Fruit fly (Drosophila melanogaster) whole organism, embryonic: ENCODE results near the gene Muc68E.

ENCODE experiments used
- Awh ChIP-seq: fragments of 200-800 bp; sonication (Bioruptor generic); IDR thresholded peaks from 2 replicates; pipeline ENCODE4, ENCODE4 v1.3.6; 2022; ENCODE audit warnings: missing biosample characterization, missing genetic modification characterization
- Bdp1 ChIP-seq: fragments of 200-800 bp; sonication (Bioruptor generic); optimal IDR thresholded peaks from 3 replicates; lab custom pipeline; 2016; ENCODE audit warnings: missing biosample characterization, missing genetic modification characterization
- CG1233 ChIP-seq: fragments of 200-800 bp; sonication (Bioruptor generic); optimal IDR thresholded peaks from 4 replicates; lab custom pipeline; 2018; ENCODE audit warnings: missing biosample characterization, mild to moderate bottlenecking, missing genetic modification characterization
- CG13424 ChIP-seq: fragments of 200-800 bp; sonication (Bioruptor generic); optimal IDR thresholded peaks from 2 replicates; lab custom pipeline; 2019; ENCODE audit warnings: missing biosample characterization, mild to moderate bottlenecking, missing genetic modification characterization, moderate library complexity
- CG14441 ChIP-seq: fragments of 200-800 bp; sonication (Bioruptor generic); IDR thresholded peaks from 2 replicates; pipeline ENCODE4 v1.3.6; 2022; ENCODE audit warnings: missing biosample characterization, missing genetic modification characterization
- CG14860 ChIP-seq: fragments of 200-800 bp; sonication (Bioruptor generic); IDR thresholded peaks from 3 replicates; pipeline ENCODE4 v1.3.6; 2022; ENCODE audit warnings: missing biosample characterization, missing genetic modification characterization; ENCODE audit not compliant: partially characterized antibody
- CG15514 ChIP-seq: fragments of 200-800 bp; sonication (Bioruptor generic); optimal IDR thresholded peaks from 3 replicates; lab custom pipeline; 2017; ENCODE audit warnings: missing biosample characterization, missing genetic modification characterization, mild to moderate bottlenecking, moderate library complexity, missing genetic modification reagents
- CG17361 ChIP-seq: fragments of 200-800 bp; sonication (Bioruptor generic); IDR thresholded peaks from 3 replicates; pipeline ENCODE4 v1.3.6; 2022; ENCODE audit warnings: missing biosample characterization, missing genetic modification characterization
- CG17568 ChIP-seq: fragments of 200-800 bp; sonication (Bioruptor generic); optimal IDR thresholded peaks from 2 replicates; lab custom pipeline; 2018; ENCODE audit warnings: missing biosample characterization, mild to moderate bottlenecking, missing genetic modification characterization, moderate library complexity
- CG17612 ChIP-seq: fragments of 200-800 bp; sonication (Bioruptor generic); IDR thresholded peaks from 2 replicates; pipeline ENCODE4 v1.3.6; 2022; ENCODE audit warnings: missing biosample characterization, missing genetic modification characterization
- CG1832 ChIP-seq: fragments of 200-800 bp; sonication (Bioruptor generic); optimal IDR thresholded peaks from 2 replicates; lab custom pipeline; 2017; ENCODE audit warnings: missing biosample characterization, mild to moderate bottlenecking, missing genetic modification characterization, inconsistent platforms
- CG30020 ChIP-seq: fragments of 200-800 bp; optimal IDR thresholded peaks from 2 replicates; lab custom pipeline; 2019; ENCODE audit warnings: missing biosample characterization, mild to moderate bottlenecking, missing genetic modification characterization, moderate library complexity
- CG34224 ChIP-seq: fragments of 200-800 bp; sonication (Bioruptor generic); IDR thresholded peaks from 3 replicates; pipeline ENCODE4 v1.3.6; 2022; ENCODE audit warnings: missing biosample characterization, missing genetic modification characterization; ENCODE audit not compliant: partially characterized antibody
- CG42726 ChIP-seq: fragments of 200-800 bp; sonication (Bioruptor generic); IDR thresholded peaks from 2 replicates; pipeline ENCODE4 v1.3.6; 2022; ENCODE audit warnings: missing biosample characterization, missing genetic modification characterization; ENCODE audit not compliant: partially characterized antibody
- CG43689 ChIP-seq: fragments of 200-800 bp; sonication (Bioruptor generic); IDR thresholded peaks from 2 replicates; pipeline ENCODE4 v1.3.6; 2022; ENCODE audit warnings: missing biosample characterization, missing genetic modification characterization
- CG4707 ChIP-seq: fragments of 200-800 bp; sonication (Bioruptor generic); optimal IDR thresholded peaks from 2 replicates; lab custom pipeline; 2018; ENCODE audit warnings: missing biosample characterization, mild to moderate bottlenecking, missing genetic modification characterization, moderate library complexity
- CG6683 ChIP-seq: fragments of 200-800 bp; sonication (Bioruptor generic); optimal IDR thresholded peaks from 2 replicates; lab custom pipeline; 2017; ENCODE audit warnings: missing biosample characterization, mild to moderate bottlenecking, missing genetic modification characterization, missing genetic modification reagents
- CG8359 ChIP-seq: fragments of 200-800 bp; sonication (Bioruptor generic); optimal IDR thresholded peaks from 2 replicates; lab custom pipeline; 2017; ENCODE audit warnings: missing biosample characterization, mild to moderate bottlenecking, missing genetic modification characterization, borderline replicate concordance
- CTCF ChIP-seq: fragments of 200-800 bp; sonication (Bioruptor generic); optimal IDR thresholded peaks from 2 replicates; lab custom pipeline; 2017; ENCODE audit warnings: missing biosample characterization, mild to moderate bottlenecking, missing genetic modification characterization, moderate library complexity
- Dek ChIP-seq: fragments of 200-800 bp; sonication (Bioruptor generic); optimal IDR thresholded peaks from 3 replicates; lab custom pipeline; 2019; ENCODE audit warnings: missing biosample characterization, mild to moderate bottlenecking, missing genetic modification characterization, moderate library complexity
- MESR4 ChIP-seq: fragments of 200-800 bp; sonication (Bioruptor generic); optimal IDR thresholded peaks from 2 replicates; lab custom pipeline; 2018; ENCODE audit warnings: missing biosample characterization, mild to moderate bottlenecking, missing genetic modification characterization, moderate library complexity
- Nf-YA ChIP-seq: fragments of 200-800 bp; sonication (Bioruptor generic); IDR thresholded peaks from 2 replicates; pipeline ENCODE4 v1.3.6; 2022; ENCODE audit warnings: missing biosample characterization, missing genetic modification characterization
- Ptx1 ChIP-seq: fragments of 200-800 bp; sonication (Bioruptor generic); IDR thresholded peaks from 2 replicates; pipeline ENCODE4 v1.3.6; 2022; ENCODE audit warnings: missing biosample characterization, missing genetic modification characterization
- Xbp1 ChIP-seq: fragments of 200-800 bp; sonication (Bioruptor generic); optimal IDR thresholded peaks from 3 replicates; lab custom pipeline; 2016; ENCODE audit warnings: missing biosample characterization, mild to moderate bottlenecking, missing genetic modification characterization
- caup ChIP-seq: fragments of 200-800 bp; sonication (Bioruptor generic); optimal IDR thresholded peaks from 3 replicates; lab custom pipeline; 2017; ENCODE audit warnings: missing biosample characterization, mild to moderate bottlenecking, missing genetic modification characterization, moderate library complexity; ENCODE audit not compliant: severe bottlenecking
- crc ChIP-seq: fragments of 200-800 bp; sonication (Bioruptor generic); optimal IDR thresholded peaks from 2 replicates; lab custom pipeline; 2016; ENCODE audit warnings: missing biosample characterization, missing genetic modification characterization
- cwo ChIP-seq: fragments of 200-800 bp; sonication (Bioruptor generic); optimal IDR thresholded peaks from 3 replicates; lab custom pipeline; 2017; ENCODE audit warnings: missing biosample characterization, missing genetic modification characterization, mild to moderate bottlenecking, moderate library complexity, missing genetic modification reagents
- dm ChIP-seq: fragments of 200-800 bp; sonication (Bioruptor generic); optimal IDR thresholded peaks from 3 replicates; lab custom pipeline; 2016; ENCODE audit warnings: missing biosample characterization, missing genetic modification characterization
- ems ChIP-seq: fragments of 200-800 bp; sonication (Bioruptor generic); optimal IDR thresholded peaks from 3 replicates; lab custom pipeline; 2016; ENCODE audit warnings: missing biosample characterization, missing genetic modification characterization
- eve ChIP-seq, 2 experiments: fragments of >200 bp; optimal IDR thresholded peaks; 2 replicates each; lab custom pipeline; 2017; ENCODE audit warnings: missing biosample characterization in 2 of 2, missing genetic modification characterization in 2 of 2
- ewg ChIP-seq: fragments of 200-800 bp; sonication (Bioruptor generic); optimal IDR thresholded peaks from 3 replicates; lab custom pipeline; 2017; ENCODE audit warnings: mild to moderate bottlenecking, missing biosample characterization, missing genetic modification reagents, missing genetic modification characterization
- fd64A ChIP-seq: fragments of 200-800 bp; sonication (Bioruptor generic); optimal IDR thresholded peaks from 3 replicates; lab custom pipeline; 2018; ENCODE audit warnings: missing biosample characterization, mild to moderate bottlenecking, missing genetic modification characterization
- h ChIP-seq: fragments of >200 bp; optimal IDR thresholded peaks from 2 replicates; lab custom pipeline; 2017
- hkb ChIP-seq, 2 experiments: fragments of 200-800 bp in 1 of 2; fragments of >200 bp in 1 of 2; sonication (Bioruptor generic) in 1 of 2; IDR thresholded peaks in 1 of 2; optimal IDR thresholded peaks in 1 of 2; 2 replicates each; pipeline versions ENCODE4 v1.3.6 to Lab custom; 2017 to 2022; ENCODE audit warnings: missing biosample characterization in 1 of 2, missing genetic modification characterization in 1 of 2
- lola ChIP-seq, 3 experiments: fragments of >200 bp in 2 of 3; fragments of 200-800 bp in 1 of 3; sonication (Bioruptor generic) in 1 of 3; optimal IDR thresholded peaks; 2 replicates each; lab custom pipeline; 2017 to 2019; ENCODE audit warnings: missing biosample characterization in 3 of 3, missing genetic modification characterization in 3 of 3, mild to moderate bottlenecking in 1 of 3, moderate library complexity in 1 of 3
- nmo ChIP-seq: fragments of 200-800 bp; sonication (Bioruptor generic); optimal IDR thresholded peaks from 2 replicates; lab custom pipeline; 2018; ENCODE audit warnings: missing biosample characterization, mild to moderate bottlenecking, missing genetic modification characterization, moderate library complexity
- pb ChIP-seq: fragments of 200-800 bp; sonication (Bioruptor generic); optimal IDR thresholded peaks from 3 replicates; lab custom pipeline; 2016; ENCODE audit warnings: missing biosample characterization, missing genetic modification characterization
- pfk ChIP-seq: fragments of 200-800 bp; sonication (Bioruptor generic); optimal IDR thresholded peaks from 2 replicates; lab custom pipeline; 2018; ENCODE audit warnings: missing biosample characterization, mild to moderate bottlenecking, missing genetic modification characterization, moderate library complexity
- pita ChIP-seq: fragments of 200-800 bp; sonication (Bioruptor generic); optimal IDR thresholded peaks from 2 replicates; lab custom pipeline; 2017; ENCODE audit warnings: missing biosample characterization, mild to moderate bottlenecking, missing genetic modification characterization
- pum ChIP-seq: fragments of 200-800 bp; sonication (Bioruptor generic); optimal IDR thresholded peaks from 2 replicates; lab custom pipeline; 2016; ENCODE audit warnings: missing biosample characterization, missing genetic modification characterization
- row ChIP-seq: fragments of 200-800 bp; sonication (Bioruptor generic); IDR thresholded peaks from 3 replicates; pipeline ENCODE4 v1.3.6; 2022; ENCODE audit warnings: missing biosample characterization, missing genetic modification characterization
- salm ChIP-seq: fragments of 200-800 bp; sonication (Bioruptor generic); optimal IDR thresholded peaks from 2 replicates; lab custom pipeline; 2018; ENCODE audit warnings: missing biosample characterization, mild to moderate bottlenecking, missing genetic modification characterization
- sens ChIP-seq: fragments of 200-800 bp; sonication (Bioruptor generic); peaks from one replicate; lab custom pipeline; 2016; ENCODE audit warnings: missing biosample characterization, missing genetic modification characterization
- sim ChIP-seq: fragments of 200-800 bp; sonication (Bioruptor generic); IDR thresholded peaks from 2 replicates; pipeline ENCODE4 v1.3.6; 2022; ENCODE audit warnings: missing biosample characterization, missing genetic modification characterization
- wek ChIP-seq: fragments of 200-800 bp; sonication (Bioruptor generic); optimal IDR thresholded peaks from 3 replicates; lab custom pipeline; 2018; ENCODE audit warnings: missing biosample characterization, mild to moderate bottlenecking, missing genetic modification characterization, moderate library complexity
- wor ChIP-seq: fragments of 200-800 bp; sonication (Bioruptor generic); IDR thresholded peaks from 2 replicates; pipeline ENCODE4 v1.3.6; 2022; ENCODE audit warnings: missing biosample characterization, missing genetic modification characterization
- zen2 ChIP-seq: fragments of 200-800 bp; sonication (Bioruptor generic); IDR thresholded peaks from 3 replicates; pipeline ENCODE4 v1.3.6; 2022; ENCODE audit warnings: missing biosample characterization, missing genetic modification characterization; ENCODE audit not compliant: partially characterized antibody

Muc68E gene

dm6 chr3L:12002321-12003248 is 29.8 kb upstream of the Muc68E start, which contains the start of the genes Pop2 and CG6928 (continued):
- TF ChIP-seq Xbp1 (GFP tag; lab: Kevin White, UChicago) (peak; percentile 84), CG17568 (GFP tag; lab: Kevin White, UChicago) (peak; percentile 39), nmo (GFP tag; lab: Kevin White, UChicago) (peak; percentile 84), crc (peak; percentile 70), CG17361 (GFP tag; lab: Robert Waterston, UW) (peak; percentile 67), CG14441 (GFP tag; lab: Robert Waterston, UW) (peak; percentile 66), CG15514 (peak; percentile 82), CG17612 (GFP tag; lab: Robert Waterston, UW) (no peak), CG1832 (GFP tag; lab: Kevin White, UChicago) (no peak), sens (GFP tag; lab: Kevin White, UChicago) (peak; percentile 96), Nf-YA (no peak; the same call in 1 of the 2 replicates), CG42726 (GFP tag; lab: Robert Waterston, UW) (peak; percentile 57; the same call in 1 of the 2 replicates), ewg (GFP tag; lab: Kevin White, UChicago) (peak; percentile 87), CG8359 (GFP tag; lab: Kevin White, UChicago) (peak; percentile 44), CTCF (GFP tag; lab: Kevin White, UChicago) (peak; percentile 97), salm (tag; lab: Kevin White, UChicago) (no peak), caup (GFP tag; lab: Kevin White, UChicago) (peak; percentile 76), cwo (GFP tag; lab: Kevin White, UChicago) (no peak), ems (GFP tag; lab: Kevin White, UChicago) (peak; percentile 79), Dek (peak; percentile 74), dm (GFP tag; lab: Kevin White, UChicago) (peak; percentile 78), pb (peak; percentile 25), eve (GFP tag; optimal IDR thresholded peaks at IDR 0.05; lab: Kevin White, UChicago) (no peak), row (GFP tag; lab: Robert Waterston, UW) (peak; percentile 77), sim (no peak), lola (GFP tag; optimal IDR thresholded peaks at IDR 0.05; lab: Kevin White, UChicago) (peak in 1 of 3 experiments; percentile 45), fd64A (GFP tag; lab: Kevin White, UChicago) (no peak), CG14860 (peak; percentile 83; the same call in 2 of the 3 replicates), zen2 (GFP tag; lab: Robert Waterston, UW) (peak; percentile 67; the same call in 1 of the 3 replicates), wor (GFP tag; lab: Robert Waterston, UW) (no peak), CG6683 (GFP tag; lab: Kevin White, UChicago) (no peak), MESR4 (GFP tag; lab: Kevin White, UChicago) (peak; percentile 82), CG4707 (GFP tag; lab: Kevin White, UChicago) (no peak), CG30020 (peak; percentile 42), Awh (no peak), CG43689 (GFP tag; lab: Robert Waterston, UW) (no peak), pum (GFP tag; lab: Kevin White, UChicago) (peak; percentile 88), Ptx1 (peak; percentile 85), pfk (GFP tag; lab: Kevin White, UChicago) (no peak), pita (no peak), CG34224 (GFP tag; lab: Robert Waterston, UW) (peak; percentile 84), h (lab: Kevin White, UChicago) (no peak), wek (GFP tag; lab: Kevin White, UChicago) (no peak), Bdp1 (GFP tag; lab: Kevin White, UChicago) (peak; percentile 80), CG1233 (GFP tag; lab: Kevin White, UChicago) (peak; percentile 50), CG13424 (peak; percentile 62), hkb (optimal IDR thresholded peaks at IDR 0.05; lab: Kevin White, UChicago) (peak; percentile 95), hkb (GFP tag; IDR thresholded peaks at IDR 0.05; lab: Robert Waterston, UW) (peak; percentile 59; the same call in 1 of the 2 replicates)
